Worm (Caenorhabditis elegans): ENCODE results near the gene C27F2.6.

C27F2.6 gene

DNA sequence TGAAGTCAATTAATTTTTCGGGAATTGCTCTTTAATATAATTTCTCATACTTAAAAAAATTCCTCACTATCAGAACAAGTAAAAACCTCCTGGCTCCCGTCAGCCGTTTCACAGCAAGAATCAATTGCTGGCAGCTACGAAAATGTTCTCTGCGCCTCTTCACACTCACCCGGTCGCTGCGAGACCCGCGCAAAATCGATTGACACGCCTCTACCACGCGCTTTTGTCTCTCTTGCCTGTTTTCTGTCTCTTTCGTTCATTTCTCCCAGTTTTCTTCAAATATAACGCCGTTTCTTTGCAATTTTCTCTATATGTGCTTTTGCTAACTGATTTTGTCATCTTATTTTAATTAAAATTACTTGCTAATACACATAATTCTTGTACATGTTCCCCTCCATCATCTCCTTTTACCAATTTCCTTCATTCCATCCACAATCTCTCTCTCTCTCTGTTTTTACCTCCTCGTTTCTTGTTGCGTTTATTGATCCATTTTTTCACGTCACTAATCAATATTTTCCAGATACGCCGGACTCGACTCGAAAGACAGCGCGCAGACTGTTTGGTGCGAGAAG lies 44.2 kb upstream of the C27F2.6 start, which contains the start of gene pcf-11 (continued):
- TF ChIP-seq ztf-11 (tag; optimal IDR thresholded peaks at IDR 0.05) (no peak), mxl-3 (GFP tag; optimal IDR thresholded peaks at IDR 0.05) (peak; percentile 81), nhr-25 (tag; optimal IDR thresholded peaks at IDR 0.05; ENCODE audit: borderline replicate concordance, insufficient read depth) (no peak), pqm-1 (tag; optimal IDR thresholded peaks at IDR 0.05) (no peak), lin-29 (GFP tag; IDR thresholded peaks at IDR 0.05) (no peak), dmd-8 (GFP tag; IDR thresholded peaks at IDR 0.05) (no peak), lin-38 (GFP tag; IDR thresholded peaks at IDR 0.05) (peak; percentile 50), lin-15B (tag; optimal IDR thresholded peaks at IDR 0.05) (no peak), spr-1 (tag; optimal IDR thresholded peaks at IDR 0.05) (no peak), hlh-30 (tag; optimal IDR thresholded peaks at IDR 0.05; ENCODE audit: insufficient read depth) (peak; percentile 95), lin-1 (GFP tag; IDR thresholded peaks at IDR 0.05) (no peak), nhr-11 (tag; optimal IDR thresholded peaks at IDR 0.05) (peak; percentile 41), ZK337.2 (GFP tag; IDR thresholded peaks at IDR 0.05) (no peak), vab-7 (GFP tag; IDR thresholded peaks at IDR 0.05) (no peak), pha-4 (GFP tag; IDR thresholded peaks at IDR 0.05) (no peak), pha-4 (tag; optimal IDR thresholded peaks at IDR 0.05) (no peak), ama-1 (optimal IDR thresholded peaks at IDR 0.05) (peak; percentile 90), dpl-1 (GFP tag; optimal IDR thresholded peaks at IDR 0.05) (peak; percentile 61), unc-62 (GFP tag; optimal IDR thresholded peaks at IDR 0.05 in 1 of 2) (no peak), unc-62 (tag; optimal IDR thresholded peaks at IDR 0.05) (no peak), T26A8.4 (GFP tag; IDR thresholded peaks at IDR 0.05) (no peak), nhr-237 (tag; optimal IDR thresholded peaks at IDR 0.05) (no peak), arid-1 (GFP tag; conservative IDR thresholded peaks at IDR 0.05) (no peak), aly-2 (tag; optimal IDR thresholded peaks at IDR 0.05) (no peak), dmd-9 (GFP tag; IDR thresholded peaks at IDR 0.05) (no peak), set-16 (GFP tag; IDR thresholded peaks at IDR 0.05) (peak; percentile 33; the same call in 1 of the 2 replicates), unc-39 (tag; optimal IDR thresholded peaks at IDR 0.05) (no peak), Y105C5A.15 (GFP tag; IDR thresholded peaks at IDR 0.05) (no peak), sdz-12 (GFP tag; optimal IDR thresholded peaks at IDR 0.05) (no peak), hlh-11 (tag; optimal IDR thresholded peaks at IDR 0.05) (peak; percentile 64), mes-2 (tag; optimal IDR thresholded peaks at IDR 0.05; ENCODE audit: poor library complexity, severe bottlenecking) (peak; percentile 75), nhr-10 (tag; optimal IDR thresholded peaks at IDR 0.05) (no peak), F37D6.2 (tag; optimal IDR thresholded peaks at IDR 0.05) (no peak), zip-11 (GFP tag; IDR thresholded peaks at IDR 0.05) (no peak)

DNA sequence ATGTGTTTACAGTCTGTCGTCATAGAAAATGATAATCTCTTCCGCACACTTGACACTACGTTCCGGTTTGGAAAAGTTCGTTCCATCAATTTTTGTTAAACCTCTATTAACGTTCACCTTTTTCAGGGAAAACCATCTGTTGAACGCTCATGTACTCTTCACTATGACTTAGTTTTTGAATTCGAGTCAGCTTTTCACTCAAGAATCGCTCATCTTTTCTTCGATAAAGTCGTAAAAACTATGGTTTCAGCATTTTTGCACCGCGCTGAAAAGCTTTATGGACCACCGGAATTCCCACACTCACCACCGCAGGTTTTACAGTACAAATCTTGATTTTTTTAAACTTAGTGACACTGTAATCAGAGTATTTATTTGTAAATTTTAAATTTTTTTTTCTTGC lies 43.4 kb upstream of the C27F2.6 start:
- TF ChIP-seq ZK546.5 (tag; optimal IDR thresholded peaks at IDR 0.05) (no peak), zag-1 (tag; optimal IDR thresholded peaks at IDR 0.05) (no peak), aha-1 (tag) (peak; percentile 92)

DNA sequence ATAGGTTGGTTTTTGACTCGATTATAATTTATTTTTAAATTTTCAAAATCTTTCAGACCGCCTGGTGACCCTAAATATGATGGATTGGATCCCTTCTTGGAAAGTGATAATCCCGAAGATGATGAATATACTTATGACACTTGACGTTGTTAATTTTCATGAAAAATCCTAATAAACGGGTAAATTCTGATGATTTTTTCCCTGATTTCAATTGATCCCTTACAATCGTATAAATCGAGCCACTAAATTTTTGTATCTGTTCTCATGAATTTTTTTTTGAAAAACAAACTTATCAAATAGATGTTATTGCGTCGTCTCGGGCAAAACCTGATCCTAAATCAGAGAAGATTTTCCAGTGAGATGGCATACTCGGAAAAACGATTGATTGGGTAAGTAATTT lies 42.7 kb upstream of the C27F2.6 start, which contains the start of gene R144.13:
Gene R144.13 (plus strand): TSS at position 301 of the 400 bp plus-strand sequence.
- TF ChIP-seq aha-1 (tag) (peak; percentile 19), dmd-8 (GFP tag; IDR thresholded peaks at IDR 0.05) (no peak)

DNA sequence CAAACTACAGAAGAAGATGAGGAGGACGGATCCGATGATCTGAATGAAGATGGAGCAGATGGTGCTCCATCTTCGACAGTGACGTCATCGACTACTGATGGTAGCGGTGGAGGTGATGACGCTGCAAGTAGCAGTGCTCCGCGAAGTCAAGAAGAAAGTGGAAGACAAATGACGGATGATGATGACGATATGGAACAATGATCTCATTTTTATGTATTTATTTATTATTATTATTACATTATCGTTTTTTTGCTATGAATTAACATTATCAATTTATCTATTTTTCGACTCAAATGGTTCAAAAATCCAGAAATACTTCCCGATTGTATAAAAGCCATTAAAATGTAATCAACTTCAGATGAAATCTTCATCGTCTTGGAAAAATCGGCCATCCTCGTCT lies 41.4 kb upstream of the C27F2.6 start, which contains the start of gene R144.3:
Gene R144.3 (plus strand): TSS at position 301 of the 400 bp plus-strand sequence.
- TF ChIP-seq mep-1 (tag; optimal IDR thresholded peaks at IDR 0.05) (no peak), R02D3.7 (tag; optimal IDR thresholded peaks at IDR 0.05) (no peak), arid-1 (GFP tag; conservative IDR thresholded peaks at IDR 0.05) (no peak), pha-4 (GFP tag; IDR thresholded peaks at IDR 0.05) (no peak), pha-4 (tag; optimal IDR thresholded peaks at IDR 0.05) (no peak), dmd-8 (GFP tag; IDR thresholded peaks at IDR 0.05) (no peak), lin-29 (GFP tag; IDR thresholded peaks at IDR 0.05) (no peak), unc-39 (tag; optimal IDR thresholded peaks at IDR 0.05) (no peak), lin-39 (tag; optimal IDR thresholded peaks at IDR 0.05) (no peak), daf-19 (GFP tag; conservative IDR thresholded peaks at IDR 0.05) (no peak), nhr-42 (GFP tag; IDR thresholded peaks at IDR 0.05) (no peak), zip-2 (tag; optimal IDR thresholded peaks at IDR 0.05) (no peak), hif-1 (tag; optimal IDR thresholded peaks at IDR 0.05) (no peak), duxl-1 (tag; optimal IDR thresholded peaks at IDR 0.05; ENCODE audit: poor library complexity) (no peak), ceh-20 (GFP tag; IDR thresholded peaks at IDR 0.05) (no peak), zfp-2 (tag; optimal IDR thresholded peaks at IDR 0.05) (no peak)
